Worm (Caenorhabditis elegans) whole organism, early embryonic: Measurements from ENCODE around the gene srab-9.
"Not testable (repeated sequence)": the region's sequence is repeated elsewhere in the genome, so short reads cannot be mapped to it uniquely, and the experiment has no call there.

Experiments used
- B0310.2 ChIP-seq: sonication (generic microtip); optimal IDR thresholded peaks from 2 replicates; lab custom pipeline; 2016; ENCODE audit warnings: mild to moderate bottlenecking, missing genetic modification characterization, missing compliant biosample characterization
- F13C5.2 ChIP-seq: sonication (generic microtip); optimal IDR thresholded peaks from 2 replicates; lab custom pipeline; 2017; ENCODE audit warnings: mild to moderate bottlenecking, missing genetic modification characterization, inconsistent platforms, missing compliant biosample characterization
- aly-1 ChIP-seq: sonication (generic microtip); optimal IDR thresholded peaks from 2 replicates; lab custom pipeline; 2016; ENCODE audit warnings: missing genetic modification characterization, missing compliant biosample characterization
- ama-1 ChIP-seq: fragments of 150-350 bp; optimal IDR thresholded peaks from 2 replicates; lab custom pipeline; 2014
- ceh-13 ChIP-seq: fragments of 200-800 bp; sonication (Bioruptor generic); optimal IDR thresholded peaks from 2 replicates; lab custom pipeline; 2018; ENCODE audit warnings: mild to moderate bottlenecking, missing genetic modification characterization, missing compliant biosample characterization
- ceh-36 ChIP-seq: sonication (generic microtip); optimal IDR thresholded peaks from 2 replicates; lab custom pipeline; 2016; ENCODE audit warnings: missing genetic modification characterization, inconsistent platforms, missing compliant biosample characterization
- ets-7 ChIP-seq: sonication (generic microtip); optimal IDR thresholded peaks from 2 replicates; lab custom pipeline; 2016; ENCODE audit warnings: missing genotype, missing genetic modification characterization, missing compliant biosample characterization
- flt-1 ChIP-seq: fragments of 200-800 bp; sonication (Bioruptor generic); IDR thresholded peaks from 2 replicates; pipeline ENCODE4 v1.3.6; 2022; ENCODE audit warnings: missing genetic modification characterization, missing compliant biosample characterization
- hmbx-1 ChIP-seq: sonication (generic microtip); optimal IDR thresholded peaks from 2 replicates; lab custom pipeline; 2016; ENCODE audit warnings: mild to moderate bottlenecking, missing genetic modification characterization, missing compliant biosample characterization
- hmg-4 ChIP-seq: fragments of 200-800 bp; sonication (Bioruptor generic); optimal IDR thresholded peaks from 2 replicates; lab custom pipeline; 2018; ENCODE audit warnings: mild to moderate bottlenecking, missing genetic modification characterization, missing compliant biosample characterization
- hnd-1 ChIP-seq: sonication (generic microtip); optimal IDR thresholded peaks from 2 replicates; lab custom pipeline; 2016; ENCODE audit warnings: missing genetic modification characterization, missing compliant biosample characterization
- pes-1 ChIP-seq: fragments of 200-800 bp; sonication (Bioruptor generic); IDR thresholded peaks from 2 replicates; pipeline ENCODE4 v1.3.6; 2022; ENCODE audit warnings: missing genetic modification reagents, missing genetic modification characterization, missing compliant biosample characterization
- scrt-1 ChIP-seq: fragments of 200-800 bp; sonication (Bioruptor generic); IDR thresholded peaks from 2 replicates; pipeline ENCODE4 v1.3.6; 2022; ENCODE audit warnings: missing genetic modification characterization, missing compliant biosample characterization
- sea-1 ChIP-seq: fragments of 200-800 bp; sonication (Bioruptor generic); conservative IDR thresholded peaks from 2 replicates; pipeline ENCODE4 v1.3.6; 2022; ENCODE audit warnings: missing genetic modification characterization, missing compliant biosample characterization
- tbx-11 ChIP-seq: fragments of 200-800 bp; sonication (Bioruptor generic); IDR thresholded peaks from 2 replicates; pipeline ENCODE4 v1.3.6; 2022; ENCODE audit warnings: missing genetic modification characterization, missing compliant biosample characterization
- tbx-37 ChIP-seq: fragments of 200-800 bp; sonication (Bioruptor generic); conservative IDR thresholded peaks from 2 replicates; pipeline ENCODE4 v1.3.6; 2022; ENCODE audit warnings: missing genetic modification reagents, missing genetic modification characterization, missing compliant biosample characterization
- tra-4 ChIP-seq: sonication (generic microtip); optimal IDR thresholded peaks from 2 replicates; lab custom pipeline; 2017; ENCODE audit warnings: missing genetic modification characterization, missing compliant biosample characterization

Gene srab-9

ce11 chrV:3106785-3107184 is 34.3 kb downstream of the srab-9 start:
- TF ChIP-seq pes-1 (GFP tag; lab: Robert Waterston, UW) (no peak), tra-4 (tag; lab: Kevin White, UChicago) (no peak), ceh-36 (tag; lab: Kevin White, UChicago) (no peak), scrt-1 (GFP tag; lab: Robert Waterston, UW) (no peak), aly-1 (tag; lab: Kevin White, UChicago) (no peak), tbx-11 (GFP tag; lab: Robert Waterston, UW) (no peak), hnd-1 (tag; lab: Kevin White, UChicago) (no peak), hmbx-1 (no peak), hmg-4 (GFP tag; lab: Kevin White, UChicago) (no peak), ama-1 (lab: Kevin White, UChicago) (no peak), ceh-13 (GFP tag; lab: Kevin White, UChicago) (no peak), sea-1 (no peak), flt-1 (no peak), B0310.2 (no peak), tbx-37 (GFP tag; lab: Robert Waterston, UW) (no peak), F13C5.2 (tag; lab: Kevin White, UChicago) (no peak), ets-7 (no peak)

ce11 chrV:3105810-3106209 is 35.3 kb downstream of the srab-9 start, which contains the start of gene str-69:
TSS of gene str-69 (minus strand) at chrV:3105910.
- no peak for TF ChIP-seq tra-4 (tag; lab: Kevin White, UChicago)

- TF ChIP-seq tra-4 (tag; lab: Kevin White, UChicago) (no peak), pes-1 (GFP tag; lab: Robert Waterston, UW) (no peak), ceh-36 (tag; lab: Kevin White, UChicago) (no peak), sea-1 (no peak), hmg-4 (GFP tag; lab: Kevin White, UChicago) (no peak), ceh-13 (GFP tag; lab: Kevin White, UChicago) (no peak), tbx-11 (GFP tag; lab: Robert Waterston, UW) (no peak), hmbx-1 (no peak), ama-1 (lab: Kevin White, UChicago) (no peak)
Measured at ce11 chrV:3104134-3104533, 37.0 kb downstream of the srab-9 start, which contains the start of gene str-66. TSS of gene str-66 (minus strand) at chrV:3104234.

ce11 chrV:3102049-3102448 is 39.0 kb downstream of the srab-9 start, which contains the start of gene Y73C8C.4:
TSS of gene Y73C8C.4 (minus strand) at chrV:3102149.
- TF ChIP-seq ceh-36 (tag; lab: Kevin White, UChicago); hmg-4 (GFP tag; lab: Kevin White, UChicago); sea-1: not testable (repeated sequence)

ce11 chrV:3100527-3100926 is 40.6 kb downstream of the srab-9 start:
- no peak for TF ChIP-seq hnd-1 (tag; lab: Kevin White, UChicago)
- TF ChIP-seq flt-1 = no peak
- no peak for TF ChIP-seq ceh-13 (GFP tag; lab: Kevin White, UChicago)
- TF ChIP-seq tra-4 (tag; lab: Kevin White, UChicago) = no peak
- TF ChIP-seq ama-1 (lab: Kevin White, UChicago) = no peak
- TF ChIP-seq F13C5.2 (tag; lab: Kevin White, UChicago) = no peak
- no peak for TF ChIP-seq aly-1 (tag; lab: Kevin White, UChicago)
- TF ChIP-seq ceh-36 (tag; lab: Kevin White, UChicago) = no peak
- no peak for TF ChIP-seq sea-1
- TF ChIP-seq B0310.2 = no peak
- no peak for TF ChIP-seq tbx-11 (GFP tag; lab: Robert Waterston, UW)

- TF ChIP-seq sea-1 = no peak
Measured at ce11 chrV:3094351-3094750, 46.7 kb downstream of the srab-9 start, which contains the start of gene cyp-33C9. TSS of gene cyp-33C9 (minus strand) at chrV:3094561.
